Worm (Caenorhabditis elegans) whole organism, young adult: ENCODE results near the gene C17B7.8.

ENCODE experiments used
- C17E4.6 ChIP-seq: fragments of 200-800 bp; sonication (Bioruptor generic); IDR thresholded peaks from 2 replicates; pipeline ENCODE4 v1.3.6; 2022; ENCODE audit warnings: missing genetic modification reagents, missing genetic modification characterization, missing compliant biosample characterization
- pha-4 ChIP-seq: fragments of 150-350 bp; sonication (generic microtip); optimal IDR thresholded peaks from 2 replicates; lab custom pipeline; 2014; ENCODE audit warnings: missing biosample characterization, missing genetic modification reagents, missing genetic modification characterization

DNA sequence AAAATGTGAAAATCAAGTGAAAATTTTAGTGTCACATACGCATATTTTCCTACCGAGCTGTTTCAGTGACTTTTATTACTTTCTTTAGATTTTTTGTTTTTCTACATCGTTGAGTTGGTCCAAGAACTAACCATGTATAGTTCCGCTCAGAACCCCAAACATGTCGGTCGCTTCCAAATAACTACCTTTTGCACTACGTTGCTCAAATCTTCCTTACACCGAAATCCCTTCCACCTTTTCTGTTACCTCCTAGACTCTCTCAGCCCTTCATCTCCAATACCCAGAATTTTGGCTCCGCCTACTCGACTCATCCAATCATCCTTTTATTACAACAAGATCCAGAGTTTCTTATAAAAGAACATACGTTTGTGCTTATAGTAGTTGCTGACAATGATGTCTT, 39.4 kb downstream of the C17B7.8 start, which contains the start of gene F35F10.5:
- TF ChIP-seq C17E4.6 (GFP tag; lab: Robert Waterston, UW) (no peak), pha-4 (tag; lab: Kevin White, UChicago) (no peak)
